Fruit fly (Drosophila melanogaster) whole organism, embryonic: ENCODE data around the gene Snx1.

Experiments used
- ATbp ChIP-seq: fragments of 200-800 bp; sonication (Bioruptor generic); optimal IDR thresholded peaks from 2 replicates; lab custom pipeline; 2017; ENCODE audit warnings: missing biosample characterization, mild to moderate bottlenecking, missing genetic modification characterization, missing genetic modification reagents
- Asciz ChIP-seq: fragments of 200-800 bp; sonication (Bioruptor generic); optimal IDR thresholded peaks from 2 replicates; lab custom pipeline; 2017; ENCODE audit warnings: missing biosample characterization, mild to moderate bottlenecking, missing genetic modification characterization, missing genetic modification reagents
- Atf6 ChIP-seq: fragments of 200-800 bp; sonication (Bioruptor generic); IDR thresholded peaks from 2 replicates; pipeline ENCODE4 v1.3.6; 2022; ENCODE audit warnings: missing biosample characterization, missing genetic modification characterization
- BEAF-32 ChIP-seq: fragments of 200-800 bp; sonication (Bioruptor generic); optimal IDR thresholded peaks from 3 replicates; lab custom pipeline; 2017; ENCODE audit warnings: missing biosample characterization, missing genetic modification characterization, mild to moderate bottlenecking, moderate library complexity, missing genetic modification reagents
- CG10654 ChIP-seq: fragments of 200-800 bp; sonication (Bioruptor generic); optimal IDR thresholded peaks from 2 replicates; lab custom pipeline; 2016; ENCODE audit warnings: missing biosample characterization, missing genetic modification characterization
- CG11504 ChIP-seq: fragments of 200-800 bp; sonication (Bioruptor generic); optimal IDR thresholded peaks from 3 replicates; lab custom pipeline; 2019; ENCODE audit warnings: missing biosample characterization, mild to moderate bottlenecking, missing genetic modification characterization, moderate library complexity
- CG13775 ChIP-seq: fragments of 200-800 bp; sonication (Bioruptor generic); optimal IDR thresholded peaks from 3 replicates; lab custom pipeline; 2017; ENCODE audit warnings: missing biosample characterization, mild to moderate bottlenecking, missing genetic modification characterization
- CG14050 ChIP-seq: fragments of 200-800 bp; sonication (Bioruptor generic); IDR thresholded peaks from 3 replicates; pipeline ENCODE4 v1.3.6; 2022; ENCODE audit warnings: missing biosample characterization, missing genetic modification characterization
- CG14667 ChIP-seq: fragments of 200-800 bp; sonication (Bioruptor generic); IDR thresholded peaks from 2 replicates; pipeline ENCODE4 v1.3.6; 2022; ENCODE audit warnings: missing biosample characterization, missing genetic modification characterization
- CG16779 ChIP-seq: fragments of 200-800 bp; sonication (Bioruptor generic); IDR thresholded peaks from 2 replicates; pipeline ENCODE4 v1.3.6; 2022; ENCODE audit warnings: missing biosample characterization, missing genetic modification characterization
- CG16815 ChIP-seq: fragments of 200-800 bp; sonication (Bioruptor generic); optimal IDR thresholded peaks from 3 replicates; lab custom pipeline; 2017; ENCODE audit warnings: missing biosample characterization, mild to moderate bottlenecking, missing genetic modification characterization
- CG18476 ChIP-seq: fragments of 200-800 bp; sonication (Bioruptor generic); optimal IDR thresholded peaks from 2 replicates; lab custom pipeline; 2016; ENCODE audit warnings: missing biosample characterization, mild to moderate bottlenecking, missing genetic modification characterization
- CG18619 ChIP-seq: fragments of 200-800 bp; sonication (Bioruptor generic); optimal IDR thresholded peaks from 3 replicates; lab custom pipeline; 2017; ENCODE audit warnings: missing biosample characterization, mild to moderate bottlenecking, missing genetic modification characterization
- CG3726 ChIP-seq: fragments of 200-800 bp; sonication (Bioruptor generic); IDR thresholded peaks from 3 replicates; pipeline ENCODE4, ENCODE4 v1.3.6; 2022; ENCODE audit warnings: missing biosample characterization, missing genetic modification characterization
- CG4282 ChIP-seq: fragments of 200-800 bp; sonication (Bioruptor generic); optimal IDR thresholded peaks from 2 replicates; lab custom pipeline; 2016; ENCODE audit warnings: missing biosample characterization, missing genetic modification characterization
- CG6765 ChIP-seq: fragments of 200-800 bp; sonication (Bioruptor generic); optimal IDR thresholded peaks from 3 replicates; lab custom pipeline; 2017; ENCODE audit warnings: missing biosample characterization, mild to moderate bottlenecking, missing genetic modification characterization
- CG9437 ChIP-seq: fragments of 200-800 bp; sonication (Bioruptor generic); optimal IDR thresholded peaks from 2 replicates; lab custom pipeline; 2018; ENCODE audit warnings: missing biosample characterization, mild to moderate bottlenecking, missing genetic modification characterization
- CG9876 ChIP-seq: fragments of 200-800 bp; sonication (Bioruptor generic); optimal IDR thresholded peaks from 2 replicates; lab custom pipeline; 2016; ENCODE audit warnings: missing biosample characterization, missing genetic modification characterization
- Drgx ChIP-seq: fragments of 200-800 bp; sonication (Bioruptor generic); IDR thresholded peaks from 2 replicates; pipeline ENCODE4 v1.3.6; 2022; ENCODE audit warnings: missing biosample characterization, missing genetic modification characterization
- Elba2 ChIP-seq: fragments of 200-800 bp; sonication (Bioruptor generic); optimal IDR thresholded peaks from 3 replicates; lab custom pipeline; 2016; ENCODE audit warnings: missing biosample characterization, missing genetic modification characterization
- Ets97D ChIP-seq: fragments of 200-800 bp; sonication (Bioruptor generic); optimal IDR thresholded peaks from 3 replicates; lab custom pipeline; 2016; ENCODE audit warnings: missing biosample characterization, missing genetic modification characterization
- H15 ChIP-seq: fragments of 200-800 bp; sonication (Bioruptor generic); IDR thresholded peaks from 3 replicates; pipeline ENCODE4 v1.3.6; 2022; ENCODE audit warnings: missing biosample characterization, missing genetic modification characterization
- HLH4C ChIP-seq: fragments of 200-800 bp; sonication (Bioruptor generic); IDR thresholded peaks from 3 replicates; pipeline ENCODE4 v1.3.6; 2022; ENCODE audit warnings: missing biosample characterization, missing genetic modification characterization; ENCODE audit not compliant: partially characterized antibody
- Hr78 ChIP-seq, 2 experiments: fragments of 200-800 bp in 1 of 2; fragments of >200 bp in 1 of 2; sonication (Bioruptor generic) in 1 of 2; optimal IDR thresholded peaks; 2 replicates each; lab custom pipeline; 2017 to 2019; ENCODE audit warnings: missing biosample characterization in 2 of 2, missing genetic modification characterization in 2 of 2, mild to moderate bottlenecking in 1 of 2, moderate library complexity in 1 of 2
- Kr ChIP-seq: fragments of 200-800 bp; sonication (Bioruptor generic); optimal IDR thresholded peaks from 2 replicates; lab custom pipeline; 2017; ENCODE audit warnings: missing biosample characterization, mild to moderate bottlenecking, missing genetic modification characterization
- MBD-R2 ChIP-seq: fragments of 200-800 bp; sonication (Bioruptor generic); IDR thresholded peaks from 2 replicates; pipeline ENCODE4 v1.3.6; 2022; ENCODE audit warnings: missing biosample characterization, missing genetic modification characterization
- Meics ChIP-seq: fragments of 200-800 bp; sonication (Bioruptor generic); optimal IDR thresholded peaks from 2 replicates; lab custom pipeline; 2017; ENCODE audit warnings: missing biosample characterization, mild to moderate bottlenecking, missing genetic modification characterization
- Nf-YC ChIP-seq: fragments of 200-800 bp; optimal IDR thresholded peaks from 3 replicates; lab custom pipeline; 2019; ENCODE audit warnings: missing biosample characterization, mild to moderate bottlenecking, missing genetic modification characterization, moderate library complexity
- Ravus ChIP-seq: fragments of 200-800 bp; sonication (Bioruptor generic); IDR thresholded peaks from 2 replicates; pipeline ENCODE4 v1.3.6; 2022; ENCODE audit warnings: missing biosample characterization, missing genetic modification characterization
- Spps ChIP-seq: fragments of 200-800 bp; sonication (Bioruptor generic); optimal IDR thresholded peaks from 2 replicates; lab custom pipeline; 2018; ENCODE audit warnings: missing biosample characterization, mild to moderate bottlenecking, missing genetic modification characterization
- Sry-δ ChIP-seq: fragments of 200-800 bp; sonication (Bioruptor generic); optimal IDR thresholded peaks from 2 replicates; lab custom pipeline; 2016; ENCODE audit warnings: missing biosample characterization, missing genetic modification characterization
- Trl ChIP-seq, 3 experiments: fragments of >200 bp in 2 of 3; fragments of 200-800 bp in 1 of 3; sonication (Bioruptor generic) in 1 of 3; optimal IDR thresholded peaks; 2 replicates in 1 of 3; 3 replicates in 2 of 3; lab custom pipeline; 2016 to 2017; ENCODE audit warnings: missing biosample characterization in 1 of 3, missing genetic modification characterization in 1 of 3
- Usf ChIP-seq: fragments of 200-800 bp; sonication (Bioruptor generic); optimal IDR thresholded peaks from 2 replicates; lab custom pipeline; 2017; ENCODE audit warnings: missing genotype, missing biosample characterization, missing genetic modification characterization
- amos ChIP-seq: fragments of 200-800 bp; sonication (Bioruptor generic); IDR thresholded peaks from 2 replicates; pipeline ENCODE4 v1.3.6; 2022; ENCODE audit warnings: missing biosample characterization, missing genetic modification characterization; ENCODE audit not compliant: partially characterized antibody
- az2 ChIP-seq: fragments of 200-800 bp; sonication (Bioruptor generic); optimal IDR thresholded peaks from 3 replicates; lab custom pipeline; 2016; ENCODE audit warnings: missing biosample characterization, missing genetic modification characterization
- bigmax ChIP-seq: fragments of 200-800 bp; sonication (Bioruptor generic); optimal IDR thresholded peaks from 2 replicates; lab custom pipeline; 2018; ENCODE audit warnings: missing biosample characterization, mild to moderate bottlenecking, missing genetic modification characterization
- br ChIP-seq: fragments of >200 bp; optimal IDR thresholded peaks from 2 replicates; lab custom pipeline; 2017
- chif ChIP-seq, 2 experiments: fragments of 200-800 bp; sonication (Bioruptor generic); optimal IDR thresholded peaks; 3 replicates each; lab custom pipeline; 2016; ENCODE audit warnings: missing biosample characterization in 2 of 2, missing genetic modification characterization in 2 of 2
- ci ChIP-seq: fragments of 200-800 bp; sonication (Bioruptor generic); IDR thresholded peaks from 3 replicates; pipeline ENCODE4 v1.3.6; 2022; ENCODE audit warnings: missing biosample characterization, missing genetic modification characterization
- dmrt99B ChIP-seq: fragments of 200-800 bp; sonication (Bioruptor generic); optimal IDR thresholded peaks from 2 replicates; lab custom pipeline; 2018; ENCODE audit warnings: missing biosample characterization, mild to moderate bottlenecking, missing genetic modification characterization, moderate library complexity
- fd64A ChIP-seq: fragments of 200-800 bp; sonication (Bioruptor generic); optimal IDR thresholded peaks from 3 replicates; lab custom pipeline; 2018; ENCODE audit warnings: missing biosample characterization, mild to moderate bottlenecking, missing genetic modification characterization
- gce ChIP-seq: fragments of 200-800 bp; sonication (Bioruptor generic); IDR thresholded peaks from 3 replicates; pipeline ENCODE4 v1.3.6; 2022; ENCODE audit warnings: missing biosample characterization, missing genetic modification characterization
- gcm2 ChIP-seq: fragments of 200-800 bp; sonication (Bioruptor generic); optimal IDR thresholded peaks from 2 replicates; lab custom pipeline; 2016; ENCODE audit warnings: missing biosample characterization, missing genetic modification characterization
- her ChIP-seq: fragments of 200-800 bp; sonication (Bioruptor generic); optimal IDR thresholded peaks from 2 replicates; lab custom pipeline; 2016; ENCODE audit warnings: missing biosample characterization, missing genetic modification characterization
- ken ChIP-seq: fragments of 200-800 bp; sonication (Bioruptor generic); IDR thresholded peaks from 3 replicates; pipeline ENCODE4 v1.3.6; 2022; ENCODE audit warnings: missing biosample characterization, missing genetic modification characterization
- mld ChIP-seq: fragments of 200-800 bp; sonication (Bioruptor generic); IDR thresholded peaks from 3 replicates; pipeline ENCODE4 v1.3.6; 2022; ENCODE audit warnings: missing biosample characterization, missing genetic modification characterization; ENCODE audit not compliant: partially characterized antibody
- ro ChIP-seq: fragments of 200-800 bp; sonication (Bioruptor generic); IDR thresholded peaks from 2 replicates; pipeline ENCODE4 v1.3.6; 2022; ENCODE audit warnings: missing biosample characterization, missing genetic modification characterization
- sens-2 ChIP-seq: fragments of 200-800 bp; sonication (Bioruptor generic); IDR thresholded peaks from 2 replicates; pipeline ENCODE4 v1.3.6; 2022; ENCODE audit warnings: missing biosample characterization, missing genetic modification characterization
- stc ChIP-seq: fragments of 200-800 bp; sonication (Bioruptor generic); IDR thresholded peaks from 2 replicates; pipeline ENCODE4 v1.3.6; 2022; ENCODE audit warnings: missing biosample characterization, missing genetic modification characterization
- vnd ChIP-seq: fragments of 200-800 bp; sonication (Bioruptor generic); IDR thresholded peaks from 3 replicates; pipeline ENCODE4 v1.3.6; 2022; ENCODE audit warnings: missing biosample characterization, missing genetic modification characterization; ENCODE audit not compliant: partially characterized antibody

Gene Snx1

DNA sequence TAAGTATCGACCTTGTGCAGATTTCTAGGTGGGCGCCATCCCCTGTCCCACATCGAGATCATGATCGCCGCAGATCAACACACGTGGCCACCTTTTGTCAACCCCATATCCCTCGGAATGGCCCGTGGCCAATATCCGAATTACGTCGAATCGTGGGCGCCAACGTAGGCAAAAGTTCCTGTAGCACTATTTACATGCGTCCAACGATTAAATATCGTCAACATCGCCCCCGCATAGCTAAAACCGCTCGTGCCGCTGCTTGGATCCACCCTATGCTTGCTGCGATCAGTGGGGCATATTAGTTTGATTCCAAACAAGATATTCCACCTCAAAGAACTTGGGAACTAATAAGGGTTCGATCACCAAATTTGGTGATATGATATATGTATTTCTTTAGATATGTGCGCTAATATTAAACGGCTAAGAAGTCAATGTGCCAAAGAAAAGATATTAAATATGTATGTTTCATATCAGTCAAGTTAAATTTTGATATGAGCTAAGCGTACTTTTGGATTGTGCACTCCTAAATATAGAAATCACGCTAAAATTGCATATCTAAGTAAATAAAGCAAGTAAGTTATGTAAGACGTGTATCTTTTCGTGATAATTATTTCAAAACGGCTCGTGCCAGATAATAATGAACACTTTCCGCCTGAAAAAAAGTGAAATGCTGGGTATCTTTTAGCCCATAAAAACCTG lies 27.7 kb downstream of the Snx1 start (continued):
- TF ChIP-seq Elba2 (GFP tag; lab: Kevin White, UChicago) (no peak), ATbp (GFP tag; lab: Kevin White, UChicago) (no peak), mld (GFP tag; lab: Robert Waterston, UW) (no peak), Nf-YC (no peak), ci (GFP tag; lab: Robert Waterston, UW) (no peak), ro (GFP tag; lab: Robert Waterston, UW) (no peak), MBD-R2 (GFP tag; lab: Robert Waterston, UW) (no peak), Ets97D (no peak), sens-2 (GFP tag; lab: Robert Waterston, UW) (no peak), her (GFP tag; lab: Kevin White, UChicago) (peak; percentile 5), bigmax (GFP tag; lab: Kevin White, UChicago) (no peak), CG18619 (GFP tag; lab: Kevin White, UChicago) (peak; percentile 68), BEAF-32 (GFP tag; lab: Kevin White, UChicago) (peak; percentile 8), gce (no peak), Meics (peak; percentile 51), CG6765 (GFP tag; lab: Kevin White, UChicago) (no peak), Hr78 (GFP tag; optimal IDR thresholded peaks at IDR 0.05; lab: Kevin White, UChicago) (no peak), CG3726 (no peak), vnd (no peak), CG14667 (no peak), CG4282 (no peak), gcm2 (GFP tag; lab: Kevin White, UChicago) (no peak), CG16779 (GFP tag; lab: Robert Waterston, UW) (no peak), CG10654 (GFP tag; lab: Kevin White, UChicago) (peak; percentile 13), az2 (peak; percentile 44), Spps (tag; lab: Kevin White, UChicago) (no peak), Asciz (no peak), CG16815 (GFP tag; lab: Kevin White, UChicago) (peak; percentile 44), Trl (optimal IDR thresholded peaks at IDR 0.05; lab: Kevin White, UChicago) (no peak), Trl (GFP tag; optimal IDR thresholded peaks at IDR 0.05; lab: Kevin White, UChicago) (no peak), CG18476 (GFP tag; lab: Kevin White, UChicago) (no peak), dmrt99B (tag; lab: Kevin White, UChicago) (peak; percentile 53), chif (GFP tag; optimal IDR thresholded peaks at IDR 0.05; lab: Kevin White, UChicago) (peak; percentile 3 to 44), CG11504 (tag; lab: Kevin White, UChicago) (peak; percentile 62), Ravus (GFP tag; lab: Robert Waterston, UW) (no peak), Atf6 (no peak), CG9876 (GFP tag; lab: Kevin White, UChicago) (no peak), Sry-δ (no peak), amos (GFP tag; lab: Robert Waterston, UW) (no peak), stc (GFP tag; lab: Robert Waterston, UW) (no peak), CG14050 (GFP tag; lab: Robert Waterston, UW) (no peak), HLH4C (GFP tag; lab: Robert Waterston, UW) (no peak), CG13775 (peak; percentile 58), CG9437 (GFP tag; lab: Kevin White, UChicago) (peak; percentile 48), H15 (GFP tag; lab: Robert Waterston, UW) (no peak), Drgx (GFP tag; lab: Robert Waterston, UW) (peak; percentile 28; the same call in 1 of the 2 replicates), Usf (GFP tag; lab: Kevin White, UChicago) (no peak), fd64A (GFP tag; lab: Kevin White, UChicago) (no peak), ken (GFP tag; lab: Robert Waterston, UW) (peak; percentile 6; the same call in 1 of the 3 replicates), br (lab: Kevin White, UChicago) (no peak), Kr (GFP tag; lab: Kevin White, UChicago) (no peak)
